Worm (Caenorhabditis elegans) whole organism, mixed stage, embryonic: ENCODE results near the gene algn-3.

ENCODE experiments used
- drap-1 ChIP-seq: fragments of 200-800 bp; sonication (Bioruptor generic); optimal IDR thresholded peaks from 3 replicates; lab custom pipeline; 2018; ENCODE audit warnings: mild to moderate bottlenecking, missing genetic modification characterization, missing compliant biosample characterization
- elt-1 ChIP-seq: sonication (generic microtip); optimal IDR thresholded peaks from 2 replicates; lab custom pipeline; 2017; ENCODE audit warnings: missing genetic modification characterization, mild to moderate bottlenecking, missing compliant biosample characterization, antibody characterized with exemption, moderate library complexity, borderline replicate concordance; ENCODE audit not compliant: insufficient read depth
- elt-3 ChIP-seq: fragments of 150-350 bp; optimal IDR thresholded peaks from 2 replicates; lab custom pipeline; 2014; ENCODE audit warnings: missing biosample characterization, missing genetic modification characterization
- lin-13 ChIP-seq: fragments of 150-350 bp; optimal IDR thresholded peaks from 2 replicates; lab custom pipeline; 2014; ENCODE audit warnings: missing biosample characterization, missing genetic modification characterization
- lsy-2 ChIP-seq: fragments of 150-350 bp; optimal IDR thresholded peaks from 2 replicates; lab custom pipeline; 2014; ENCODE audit warnings: missing biosample characterization, missing genetic modification characterization
- mab-5 ChIP-seq: fragments of 150-350 bp; optimal IDR thresholded peaks from 2 replicates; lab custom pipeline; 2014; ENCODE audit warnings: missing biosample characterization, missing genetic modification characterization
- mep-1 ChIP-seq: fragments of 150-350 bp; optimal IDR thresholded peaks from 2 replicates; lab custom pipeline; 2017; ENCODE audit warnings: missing biosample characterization, missing genetic modification reagents, missing genetic modification characterization, inconsistent platforms
- nhr-12 ChIP-seq: fragments of 150-350 bp; optimal IDR thresholded peaks from 2 replicates; lab custom pipeline; 2014; ENCODE audit warnings: missing biosample characterization, missing genetic modification characterization
- pha-4 ChIP-seq: fragments of 150-350 bp; optimal IDR thresholded peaks from 2 replicates; lab custom pipeline; 2018; ENCODE audit warnings: missing biosample characterization, missing genetic modification reagents, missing genetic modification characterization
- snpc-4 ChIP-seq: fragments of 150-350 bp; optimal IDR thresholded peaks from 2 replicates; lab custom pipeline; 2014; ENCODE audit warnings: missing biosample characterization, missing genetic modification characterization
- unc-62 ChIP-seq: fragments of 150-350 bp; optimal IDR thresholded peaks from 2 replicates; lab custom pipeline; 2014; ENCODE audit warnings: missing biosample characterization, missing genetic modification reagents, missing genetic modification characterization
- ztf-11 ChIP-seq: fragments of 150-350 bp; optimal IDR thresholded peaks from 2 replicates; lab custom pipeline; 2014; ENCODE audit warnings: missing biosample characterization, missing genetic modification characterization

DNA sequence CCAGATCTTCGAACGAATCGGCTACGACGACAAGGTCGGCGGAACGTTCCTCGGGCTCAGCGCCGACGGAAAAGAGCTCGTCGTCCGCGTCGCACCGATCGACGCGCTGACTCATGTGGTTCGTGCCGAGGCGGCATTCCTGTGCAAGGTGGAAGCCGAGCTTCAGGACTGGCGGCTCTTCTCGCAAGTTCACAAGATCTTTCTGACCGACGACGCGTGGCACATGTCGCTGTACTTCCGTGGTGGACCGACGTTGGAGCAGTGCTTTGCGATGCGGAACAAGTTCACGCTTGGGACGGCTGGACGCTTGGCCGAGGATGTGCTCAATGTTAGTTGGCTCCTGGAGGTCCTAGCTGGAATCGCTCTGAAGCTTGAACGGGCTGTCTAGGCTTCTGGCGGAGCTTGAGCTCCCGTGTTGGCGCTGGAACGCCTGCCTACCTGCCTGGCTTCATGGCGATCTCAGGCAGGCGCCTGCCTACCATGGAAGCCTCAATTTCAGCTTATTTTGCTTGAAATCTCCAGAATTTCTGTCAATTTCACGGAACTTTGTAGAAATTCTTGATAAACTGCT, 6.3 kb upstream of the algn-3 start:
- TF ChIP-seq unc-62 (no peak), elt-1 (tag; lab: Kevin White, UChicago) (no peak), snpc-4 (tag; lab: Kevin White, UChicago) (no peak), lsy-2 (no peak), pha-4 (tag; lab: Kevin White, UChicago) (no peak), elt-3 (tag; lab: Kevin White, UChicago) (no peak), lin-13 (tag; lab: Kevin White, UChicago) (no peak), nhr-12 (tag; lab: Kevin White, UChicago) (no peak), mab-5 (tag; lab: Kevin White, UChicago) (no peak), mep-1 (tag; lab: Kevin White, UChicago) (no peak), ztf-11 (tag; lab: Kevin White, UChicago) (no peak), drap-1 (no peak)
